Worm (Caenorhabditis elegans) whole organism, L1 larva: ENCODE results near the gene B0554.7.
A peak's percentile ranks its signal among the peaks of the same experiment; 100 is the strongest.

Source experiments
- C04F5.9 ChIP-seq: sonication (generic microtip); optimal IDR thresholded peaks from 2 replicates; lab custom pipeline; 2016; ENCODE audit warnings: missing genetic modification characterization, missing compliant biosample characterization
- F16B12.6 ChIP-seq: fragments of 150-350 bp; optimal IDR thresholded peaks from 2 replicates; lab custom pipeline; 2014; ENCODE audit warnings: missing biosample characterization, missing genetic modification characterization
- aha-1 ChIP-seq: fragments of 150-350 bp; optimal IDR thresholded peaks from 2 replicates; lab custom pipeline; 2014; ENCODE audit warnings: missing biosample characterization, missing genetic modification characterization
- alr-1 ChIP-seq: fragments of 200-800 bp; sonication (Bioruptor generic); optimal IDR thresholded peaks from 2 replicates; lab custom pipeline; 2018; ENCODE audit warnings: borderline replicate concordance, mild to moderate bottlenecking, missing genetic modification characterization, missing compliant biosample characterization
- ama-1 ChIP-seq: fragments of 150-350 bp; optimal IDR thresholded peaks from 2 replicates; lab custom pipeline; 2014
- blmp-1 ChIP-seq: fragments of 150-350 bp; optimal IDR thresholded peaks from 2 replicates; lab custom pipeline; 2014; ENCODE audit warnings: missing biosample characterization, missing genetic modification characterization
- ceh-82 ChIP-seq, 3 experiments: fragments of 150-350 bp in 1 of 3; sonication (generic microtip) in 2 of 3; optimal IDR thresholded peaks; 2 replicates each; lab custom pipeline; 2014 to 2017; ENCODE audit warnings: missing biosample characterization in 3 of 3, missing genetic modification characterization in 3 of 3
- ceh-88 ChIP-seq: fragments of 200-800 bp; sonication (Bioruptor generic); IDR thresholded peaks from 2 replicates; pipeline ENCODE4 v1.3.6; 2022; ENCODE audit warnings: missing genetic modification characterization, missing compliant biosample characterization
- ceh-90 ChIP-seq: sonication (generic microtip); optimal IDR thresholded peaks from 2 replicates; lab custom pipeline; 2016; ENCODE audit warnings: missing genetic modification characterization, missing compliant biosample characterization
- ces-1 ChIP-seq: fragments of 150-350 bp; optimal IDR thresholded peaks from 2 replicates; lab custom pipeline; 2014; ENCODE audit warnings: missing biosample characterization, missing genetic modification reagents, missing genetic modification characterization
- dsc-1 ChIP-seq: sonication (generic microtip); optimal IDR thresholded peaks from 2 replicates; lab custom pipeline; 2016; ENCODE audit warnings: mild to moderate bottlenecking, missing genetic modification characterization, missing compliant biosample characterization
- efl-1 ChIP-seq, 4 experiments: fragments of 150-350 bp; optimal IDR thresholded peaks in 3 of 4; peaks in 1 of 4; 1 replicate in 1 of 4; 2 replicates in 3 of 4; lab custom pipeline; 2014; ENCODE audit warnings: missing biosample characterization in 2 of 4, missing genetic modification characterization in 2 of 4, missing genetic modification reagents in 2 of 4
- efl-3 ChIP-seq: fragments of 200-800 bp; sonication (Bioruptor generic); optimal IDR thresholded peaks from 2 replicates; lab custom pipeline; 2018; ENCODE audit warnings: mild to moderate bottlenecking, missing genetic modification characterization, missing compliant biosample characterization
- egl-27 ChIP-seq, 2 experiments: fragments of 150-350 bp in 1 of 2; sonication (generic microtip); optimal IDR thresholded peaks; 3 replicates each; lab custom pipeline; 2017 to 2018; ENCODE audit warnings: missing biosample characterization in 2 of 2, missing genetic modification characterization in 2 of 2, missing genetic modification reagents in 2 of 2
- elt-2 ChIP-seq: sonication (generic microtip); optimal IDR thresholded peaks from 2 replicates; lab custom pipeline; 2016; ENCODE audit warnings: missing genetic modification characterization, mild to moderate bottlenecking, inconsistent platforms, missing compliant biosample characterization, missing genetic modification reagents
- elt-3 ChIP-seq, 6 experiments: fragments of 150-350 bp in 1 of 6; sonication (generic microtip); optimal IDR thresholded peaks; 2 replicates each; lab custom pipeline; 2017 to 2018; ENCODE audit warnings: missing biosample characterization in 6 of 6, missing genetic modification characterization in 6 of 6, inconsistent platforms in 1 of 6
- fkh-10 ChIP-seq: sonication (generic microtip); optimal IDR thresholded peaks from 2 replicates; lab custom pipeline; 2017; ENCODE audit warnings: missing biosample characterization, missing genetic modification reagents, missing genetic modification characterization
- fkh-4 ChIP-seq: sonication (generic microtip); optimal IDR thresholded peaks from 2 replicates; lab custom pipeline; 2016; ENCODE audit warnings: missing compliant biosample characterization, missing genetic modification characterization, borderline replicate concordance
- fkh-8 ChIP-seq: sonication (generic microtip); optimal IDR thresholded peaks from 2 replicates; lab custom pipeline; 2016; ENCODE audit warnings: mild to moderate bottlenecking, missing genetic modification characterization, missing compliant biosample characterization
- grh-1 ChIP-seq: fragments of 200-800 bp; sonication (Bioruptor generic); IDR thresholded peaks from 2 replicates; pipeline ENCODE4 v1.3.6; 2022; ENCODE audit warnings: missing genetic modification reagents, missing genetic modification characterization, missing compliant biosample characterization
- isw-1 ChIP-seq: fragments of 200-800 bp; sonication (Bioruptor generic); IDR thresholded peaks from 2 replicates; pipeline ENCODE4 v1.3.6; 2022; ENCODE audit warnings: missing genetic modification characterization, missing compliant biosample characterization
- lin-13 ChIP-seq: fragments of 150-350 bp; optimal IDR thresholded peaks from 2 replicates; lab custom pipeline; 2014; ENCODE audit warnings: missing biosample characterization, missing genetic modification reagents, missing genetic modification characterization
- lin-14 ChIP-seq: fragments of 200-800 bp; sonication (Bioruptor generic); optimal IDR thresholded peaks from 2 replicates; lab custom pipeline; 2018; ENCODE audit warnings: mild to moderate bottlenecking, missing genetic modification characterization, moderate library complexity, missing compliant biosample characterization
- lin-15B ChIP-seq: fragments of 150-350 bp; sonication (generic microtip); optimal IDR thresholded peaks from 3 replicates; lab custom pipeline; 2014; ENCODE audit warnings: missing biosample characterization, missing genetic modification characterization
- lin-35 ChIP-seq, 2 experiments: fragments of 150-350 bp; optimal IDR thresholded peaks; 2 replicates each; lab custom pipeline; 2014; ENCODE audit warnings: missing biosample characterization in 2 of 2, missing genetic modification characterization in 2 of 2, missing genetic modification reagents in 2 of 2
- lsy-2 ChIP-seq, 2 experiments: fragments of 150-350 bp; optimal IDR thresholded peaks; 2 replicates each; lab custom pipeline; 2014; ENCODE audit warnings: missing biosample characterization in 2 of 2, missing genetic modification characterization in 2 of 2
- mab-9 ChIP-seq: fragments of 200-800 bp; sonication (Bioruptor generic); IDR thresholded peaks from 2 replicates; pipeline ENCODE4 v1.3.6; 2022; ENCODE audit warnings: missing genetic modification reagents, missing genetic modification characterization, missing compliant biosample characterization
- mdl-1 ChIP-seq, 2 experiments: fragments of 150-350 bp; optimal IDR thresholded peaks; 2 replicates each; lab custom pipeline; 2014 to 2017; ENCODE audit warnings: missing biosample characterization in 2 of 2, missing genetic modification characterization in 2 of 2, inconsistent platforms in 1 of 2
- mep-1 ChIP-seq: fragments of 150-350 bp; optimal IDR thresholded peaks from 2 replicates; lab custom pipeline; 2014; ENCODE audit warnings: missing biosample characterization, missing genetic modification characterization
- nhr-11 ChIP-seq: fragments of 150-350 bp; optimal IDR thresholded peaks from 2 replicates; lab custom pipeline; 2014; ENCODE audit warnings: missing biosample characterization, missing genetic modification characterization
- nhr-12 ChIP-seq: sonication (generic microtip); optimal IDR thresholded peaks from 2 replicates; lab custom pipeline; 2017; ENCODE audit warnings: missing biosample characterization, missing genetic modification characterization
- nhr-19 ChIP-seq: fragments of 200-800 bp; sonication (Bioruptor generic); conservative IDR thresholded peaks from 2 replicates; pipeline ENCODE4 v1.3.6; 2022; ENCODE audit warnings: missing genetic modification characterization, missing compliant biosample characterization
- nhr-20 ChIP-seq: sonication (generic microtip); optimal IDR thresholded peaks from 2 replicates; lab custom pipeline; 2016; ENCODE audit warnings: mild to moderate bottlenecking, missing genetic modification characterization, missing compliant biosample characterization
- nhr-237 ChIP-seq: fragments of 150-350 bp; optimal IDR thresholded peaks from 2 replicates; lab custom pipeline; 2014; ENCODE audit warnings: missing biosample characterization, missing genetic modification characterization
- nhr-71 ChIP-seq: sonication (generic microtip); optimal IDR thresholded peaks from 2 replicates; lab custom pipeline; 2016; ENCODE audit warnings: mild to moderate bottlenecking, missing genetic modification characterization, moderate library complexity, missing compliant biosample characterization
- nhr-76 ChIP-seq: sonication (generic microtip); optimal IDR thresholded peaks from 2 replicates; lab custom pipeline; 2017; ENCODE audit warnings: missing biosample characterization, missing genetic modification characterization
- nhr-77 ChIP-seq: fragments of 150-350 bp; optimal IDR thresholded peaks from 2 replicates; lab custom pipeline; 2014; ENCODE audit warnings: missing biosample characterization, missing genetic modification characterization
- nhr-90 ChIP-seq: sonication (generic microtip); optimal IDR thresholded peaks from 2 replicates; lab custom pipeline; 2016; ENCODE audit warnings: mild to moderate bottlenecking, missing genetic modification characterization, missing compliant biosample characterization; ENCODE audit not compliant: poor library complexity
- pag-3 ChIP-seq: sonication (generic microtip); optimal IDR thresholded peaks from 2 replicates; lab custom pipeline; 2017; ENCODE audit warnings: missing genetic modification characterization, mild to moderate bottlenecking, missing compliant biosample characterization, antibody characterized with exemption, borderline replicate concordance; ENCODE audit not compliant: insufficient read depth
- pqm-1 ChIP-seq: sonication (generic microtip); optimal IDR thresholded peaks from 3 replicates; lab custom pipeline; 2017; ENCODE audit warnings: missing biosample characterization, missing genetic modification characterization
- rnt-1 ChIP-seq: sonication (generic microtip); optimal IDR thresholded peaks from 2 replicates; lab custom pipeline; 2016; ENCODE audit warnings: mild to moderate bottlenecking, missing genetic modification characterization, moderate library complexity, missing compliant biosample characterization
- skn-1 ChIP-seq: fragments of 150-350 bp; optimal IDR thresholded peaks from 2 replicates; lab custom pipeline; 2014; ENCODE audit warnings: missing biosample characterization, missing genetic modification characterization
- snpc-4 ChIP-seq: fragments of 150-350 bp; optimal IDR thresholded peaks from 2 replicates; lab custom pipeline; 2014; ENCODE audit warnings: missing biosample characterization, missing genetic modification characterization
- snu-23 ChIP-seq: sonication (generic microtip); optimal IDR thresholded peaks from 2 replicates; lab custom pipeline; 2016; ENCODE audit warnings: missing genetic modification characterization, missing compliant biosample characterization
- sptf-1 ChIP-seq: fragments of 150-350 bp; optimal IDR thresholded peaks from 2 replicates; lab custom pipeline; 2014; ENCODE audit warnings: missing biosample characterization, missing genetic modification characterization
- tbx-2 ChIP-seq: sonication (generic microtip); optimal IDR thresholded peaks from 2 replicates; lab custom pipeline; 2016; ENCODE audit warnings: missing genetic modification characterization, missing compliant biosample characterization
- unc-62 ChIP-seq: fragments of 150-350 bp; optimal IDR thresholded peaks from 2 replicates; lab custom pipeline; 2014; ENCODE audit warnings: missing biosample characterization, missing genetic modification reagents, missing genetic modification characterization
- unc-86 ChIP-seq: sonication (generic microtip); optimal IDR thresholded peaks from 2 replicates; lab custom pipeline; 2016; ENCODE audit warnings: missing genetic modification characterization, missing compliant biosample characterization
- unc-98 ChIP-seq: fragments of 200-800 bp; sonication (Bioruptor generic); IDR thresholded peaks from 2 replicates; pipeline ENCODE4 v1.3.6; 2022; ENCODE audit warnings: missing genetic modification characterization, missing compliant biosample characterization
- vab-15 ChIP-seq: sonication (generic microtip); optimal IDR thresholded peaks from 2 replicates; lab custom pipeline; 2017; ENCODE audit warnings: missing genotype, mild to moderate bottlenecking, missing genetic modification characterization, missing compliant biosample characterization
- ztf-4 ChIP-seq: fragments of 150-350 bp; optimal IDR thresholded peaks from 2 replicates; lab custom pipeline; 2014; ENCODE audit warnings: missing biosample characterization, missing genetic modification characterization

Gene B0554.7

DNA sequence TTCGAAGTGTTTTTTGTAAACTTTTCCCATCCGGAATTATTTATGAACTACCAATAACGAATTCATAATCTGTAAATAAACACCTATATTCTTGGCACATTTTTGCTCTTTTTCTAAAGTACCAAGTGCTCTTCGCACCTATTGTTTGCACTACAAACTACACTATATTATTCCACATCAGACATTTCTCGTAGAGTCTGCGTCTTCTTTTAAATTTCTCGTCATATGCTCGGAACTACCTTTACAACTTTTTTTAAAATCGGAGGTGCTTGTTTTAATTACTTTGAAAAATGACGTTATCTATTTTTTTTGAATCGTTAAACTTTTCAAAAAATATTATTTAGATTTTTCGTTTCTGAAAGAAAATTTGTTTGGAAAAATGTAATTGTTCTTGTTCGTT is 24.0 kb upstream of the B0554.7 start, which contains the start of gene nhr-201:
Gene nhr-201, plus strand, starts transcription at position 29 of the 400 bp plus-strand sequence.
- TF ChIP-seq nhr-20 (tag; lab: Kevin White, UChicago) (peak; percentile 85), mab-9 (GFP tag; lab: Robert Waterston, UW) (no peak), blmp-1 (tag; lab: Kevin White, UChicago) (no peak), nhr-71 (tag; lab: Kevin White, UChicago) (peak; percentile 10), elt-2 (tag; lab: Kevin White, UChicago) (peak; percentile 19), efl-1 (optimal IDR thresholded peaks at IDR 0.05; lab: Kevin White, UChicago) (no peak), efl-1 (GFP tag; optimal IDR thresholded peaks at IDR 0.05 in 1 of 2; lab: Kevin White, UChicago) (peak in 1 of 2 experiments; percentile 84), F16B12.6 (tag; lab: Kevin White, UChicago) (no peak), lin-14 (GFP tag; lab: Kevin White, UChicago) (no peak)
- TF ChIP-seq, all 84 proteins: peak for 4

DNA sequence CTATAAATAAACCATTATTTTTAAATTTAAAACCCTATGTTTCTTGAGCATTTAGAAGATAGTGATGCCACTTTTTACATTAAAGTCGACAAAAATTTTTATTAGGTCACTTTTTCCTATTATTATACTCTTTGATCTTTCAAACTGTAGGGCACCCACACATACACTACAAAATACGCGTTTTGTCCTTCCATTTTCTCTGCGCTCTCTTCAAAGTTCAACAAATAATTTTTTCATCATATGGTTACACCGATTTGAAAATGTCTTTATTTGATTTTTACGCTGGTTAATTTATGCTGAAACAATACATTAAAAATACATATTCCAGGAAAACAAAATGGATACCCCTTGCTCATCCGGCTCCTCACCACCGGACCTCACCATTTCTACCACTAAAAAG is 21.4 kb upstream of the B0554.7 start, which contains the start of gene nhr-202:
Gene nhr-202, plus strand, starts transcription at position 326 of the 400 bp plus-strand sequence.
- no peak for TF ChIP-seq unc-62
- no peak for TF ChIP-seq dsc-1 (tag; lab: Kevin White, UChicago)
- no peak for TF ChIP-seq aha-1 (tag; lab: Kevin White, UChicago)
- TF ChIP-seq elt-3 (tag; optimal IDR thresholded peaks at IDR 0.05; lab: Kevin White, UChicago) = no peak
- no peak for TF ChIP-seq grh-1 (GFP tag; lab: Robert Waterston, UW)
- TF ChIP-seq sptf-1 (tag; lab: Kevin White, UChicago) = no peak
- TF ChIP-seq lsy-2 (tag; optimal IDR thresholded peaks at IDR 0.05; lab: Kevin White, UChicago) = peak in 1 of 2 experiments; percentile 5
- TF ChIP-seq mep-1 (tag; lab: Kevin White, UChicago) = peak; percentile 25
- TF ChIP-seq ces-1 (GFP tag; lab: Kevin White, UChicago) = no peak
- TF ChIP-seq lin-13 = no peak
- TF ChIP-seq F16B12.6 (tag; lab: Kevin White, UChicago) = no peak
- TF ChIP-seq C04F5.9 (tag; lab: Kevin White, UChicago) = no peak
- TF ChIP-seq ztf-4 (tag; lab: Kevin White, UChicago) = no peak
- TF ChIP-seq lin-15B (tag; lab: Kevin White, UChicago) = no peak
- no peak for TF ChIP-seq skn-1 (tag; lab: Kevin White, UChicago)
- peak; percentile 24 for TF ChIP-seq elt-2 (tag; lab: Kevin White, UChicago)
- TF ChIP-seq nhr-77 (tag; lab: Kevin White, UChicago) = no peak
- peak; percentile 66 for TF ChIP-seq nhr-20 (tag; lab: Kevin White, UChicago)
- TF ChIP-seq nhr-237 (tag; lab: Kevin White, UChicago) = no peak
- TF ChIP-seq lin-35 (GFP tag; optimal IDR thresholded peaks at IDR 0.05; lab: Kevin White, UChicago) = peak in 1 of 2 experiments; percentile 11
- TF ChIP-seq alr-1 (tag; lab: Kevin White, UChicago) = no peak
- no peak for TF ChIP-seq vab-15 (tag; lab: Kevin White, UChicago)
- no peak for TF ChIP-seq ceh-90 (tag; lab: Kevin White, UChicago)
- no peak for TF ChIP-seq unc-98
- TF ChIP-seq mdl-1 (tag; optimal IDR thresholded peaks at IDR 0.05; lab: Kevin White, UChicago) = no peak
- TF ChIP-seq nhr-12 (tag; lab: Kevin White, UChicago) = no peak
- no peak for TF ChIP-seq ceh-82 (tag; optimal IDR thresholded peaks at IDR 0.05; lab: Kevin White, UChicago)
- no peak for TF ChIP-seq efl-3 (GFP tag; lab: Kevin White, UChicago)
- no peak for TF ChIP-seq pag-3 (tag; lab: Kevin White, UChicago)
- peak; percentile 29 for TF ChIP-seq snu-23
- no peak for TF ChIP-seq nhr-76 (tag; lab: Kevin White, UChicago)
- TF ChIP-seq fkh-8 = no peak
- no peak for TF ChIP-seq nhr-19 (GFP tag; lab: Robert Waterston, UW)
- no peak for TF ChIP-seq nhr-11 (tag; lab: Kevin White, UChicago)
- TF ChIP-seq ceh-88 (GFP tag; lab: Robert Waterston, UW) = no peak
- TF ChIP-seq tbx-2 (tag; lab: Kevin White, UChicago) = no peak
- no peak for TF ChIP-seq unc-86 (tag; lab: Kevin White, UChicago)
- no peak for TF ChIP-seq ama-1 (lab: Kevin White, UChicago)
- TF ChIP-seq fkh-4 = no peak
- no peak for TF ChIP-seq isw-1 (GFP tag; lab: Robert Waterston, UW)
- no peak for TF ChIP-seq pqm-1 (tag; lab: Kevin White, UChicago)
- no peak for TF ChIP-seq nhr-90 (tag; lab: Kevin White, UChicago)
- TF ChIP-seq snpc-4 (tag; lab: Kevin White, UChicago) = no peak
- no peak for TF ChIP-seq fkh-10 (GFP tag; lab: Kevin White, UChicago)
- no peak for TF ChIP-seq rnt-1 (tag; lab: Kevin White, UChicago)
- TF ChIP-seq egl-27 (tag; optimal IDR thresholded peaks at IDR 0.05; lab: Kevin White, UChicago) = no peak
